Fruit fly (Drosophila melanogaster) whole organism, wandering third instar larva: ENCODE results near the gene CG7810.

Experiments
- Abd-B ChIP-seq: fragments of >200 bp; optimal IDR thresholded peaks from 2 replicates; lab custom pipeline; 2017; ENCODE audit warnings: missing biosample characterization, missing genetic modification characterization
- CG32264 ChIP-seq: fragments of 200-800 bp; sonication (Bioruptor generic); optimal IDR thresholded peaks from 2 replicates; lab custom pipeline; 2016; ENCODE audit warnings: missing biosample characterization, missing genetic modification characterization
- CG9705 ChIP-seq: fragments of 200-800 bp; sonication (Bioruptor generic); optimal IDR thresholded peaks from 2 replicates; lab custom pipeline; 2018; ENCODE audit warnings: missing biosample characterization, mild to moderate bottlenecking, missing genetic modification characterization
- CrebA ChIP-seq: fragments of 200-800 bp; sonication (Bioruptor generic); optimal IDR thresholded peaks from 2 replicates; lab custom pipeline; 2016; ENCODE audit warnings: missing biosample characterization, mild to moderate bottlenecking, missing genetic modification characterization, borderline replicate concordance
- Dfd ChIP-seq: fragments of >200 bp; optimal IDR thresholded peaks from 2 replicates; lab custom pipeline; 2017; ENCODE audit warnings: missing biosample characterization, missing genetic modification characterization
- Dif ChIP-seq: fragments of 200-275, 200-300 bp; sonication (Bioruptor generic); optimal IDR thresholded peaks from 2 replicates; lab custom pipeline; 2018; ENCODE audit warnings: missing biosample characterization, missing genetic modification characterization; ENCODE audit not compliant: partially characterized antibody
- GATAd ChIP-seq: sonication (Bioruptor generic); optimal IDR thresholded peaks from 2 replicates; lab custom pipeline; 2016; ENCODE audit warnings: missing biosample characterization, missing genetic modification characterization
- HLH106 ChIP-seq: fragments of 200-800 bp; optimal IDR thresholded peaks from 3 replicates; lab custom pipeline; 2019; ENCODE audit warnings: missing biosample characterization, mild to moderate bottlenecking, missing genetic modification characterization, moderate library complexity
- Hnf4 ChIP-seq: fragments of 200-800 bp; sonication (Bioruptor generic); optimal IDR thresholded peaks from 2 replicates; lab custom pipeline; 2016; ENCODE audit warnings: missing biosample characterization, mild to moderate bottlenecking, missing genetic modification characterization
- Hr83 ChIP-seq: fragments of 200-300 bp; sonication (Bioruptor generic); optimal IDR thresholded peaks from 2 replicates; lab custom pipeline; 2016; ENCODE audit warnings: missing biosample characterization, mild to moderate bottlenecking, missing genetic modification characterization, moderate library complexity; ENCODE audit not compliant: poor library complexity, severe bottlenecking
- Jra ChIP-seq: sonication (Bioruptor generic); optimal IDR thresholded peaks from 2 replicates; lab custom pipeline; 2016; ENCODE audit warnings: missing biosample characterization, missing genetic modification characterization
- Myc ChIP-seq: fragments of >200 bp; optimal IDR thresholded peaks from 2 replicates; lab custom pipeline; 2017
- OdsH ChIP-seq: fragments of 200-800 bp; sonication (Bioruptor generic); optimal IDR thresholded peaks from 2 replicates; lab custom pipeline; 2016; ENCODE audit warnings: missing biosample characterization, mild to moderate bottlenecking, missing genetic modification characterization
- Rel ChIP-seq, 2 experiments: fragments of 200-800 bp; sonication (Bioruptor generic) in 1 of 2; optimal IDR thresholded peaks; 2 replicates in 1 of 2; 3 replicates in 1 of 2; lab custom pipeline; 2016 to 2019; ENCODE audit warnings: mild to moderate bottlenecking in 2 of 2, missing biosample characterization in 2 of 2, missing genetic modification characterization in 2 of 2, moderate library complexity in 1 of 2
- Sp1 ChIP-seq: fragments of 200-800 bp; sonication (Bioruptor generic); optimal IDR thresholded peaks from 3 replicates; lab custom pipeline; 2019; ENCODE audit warnings: missing biosample characterization, mild to moderate bottlenecking, missing genetic modification characterization, moderate library complexity
- Vsx2 ChIP-seq: fragments of 200-300, 225-300 bp; sonication (Bioruptor generic); optimal IDR thresholded peaks from 2 replicates; lab custom pipeline; 2018; ENCODE audit warnings: missing biosample characterization, missing genetic modification characterization; ENCODE audit not compliant: partially characterized antibody
- br ChIP-seq: fragments of 200-800 bp; sonication (Bioruptor generic); optimal IDR thresholded peaks from 2 replicates; lab custom pipeline; 2016; ENCODE audit warnings: missing biosample characterization, missing genetic modification characterization
- dmrt93B ChIP-seq: fragments of 200-800 bp; sonication (Bioruptor generic); optimal IDR thresholded peaks from 2 replicates; lab custom pipeline; 2018; ENCODE audit warnings: missing biosample characterization, mild to moderate bottlenecking, missing genetic modification characterization
- dsf ChIP-seq: sonication (Bioruptor generic); optimal IDR thresholded peaks from 2 replicates; lab custom pipeline; 2016; ENCODE audit warnings: missing biosample characterization, missing genetic modification characterization, borderline replicate concordance
- foxo ChIP-seq, 2 experiments: fragments of 200-800 bp; sonication (Bioruptor generic); optimal IDR thresholded peaks; 2 replicates in 1 of 2; 3 replicates in 1 of 2; lab custom pipeline; 2016 to 2017; ENCODE audit warnings: missing biosample characterization in 2 of 2, missing genetic modification characterization in 2 of 2
- fru ChIP-seq: fragments of 200-800 bp; sonication (Bioruptor generic); optimal IDR thresholded peaks from 3 replicates; lab custom pipeline; 2016; ENCODE audit warnings: missing biosample characterization, mild to moderate bottlenecking, missing genetic modification characterization
- h ChIP-seq: fragments of 200-800 bp; sonication (Bioruptor generic); optimal IDR thresholded peaks from 3 replicates; lab custom pipeline; 2016; ENCODE audit warnings: missing biosample characterization, mild to moderate bottlenecking, missing genetic modification characterization
- jim ChIP-seq: fragments of 175-275, 200-325 bp; sonication (Bioruptor generic); optimal IDR thresholded peaks from 2 replicates; lab custom pipeline; 2016; ENCODE audit warnings: missing biosample characterization, mild to moderate bottlenecking, missing genetic modification characterization
- lola ChIP-seq: fragments of >200 bp; optimal IDR thresholded peaks from 2 replicates; lab custom pipeline; 2017; ENCODE audit warnings: missing biosample characterization, missing genetic modification characterization
- pan ChIP-seq: fragments of >200 bp; optimal IDR thresholded peaks from 2 replicates; lab custom pipeline; 2017
- psq ChIP-seq: fragments of 200-800 bp; sonication (Bioruptor generic); optimal IDR thresholded peaks from 3 replicates; lab custom pipeline; 2017; ENCODE audit warnings: missing biosample characterization, mild to moderate bottlenecking, missing genetic modification characterization, moderate library complexity
- rgr ChIP-seq: fragments of 200-800 bp; sonication (Bioruptor generic); optimal IDR thresholded peaks from 3 replicates; lab custom pipeline; 2016; ENCODE audit warnings: missing biosample characterization, mild to moderate bottlenecking, missing genetic modification characterization
- sv ChIP-seq: fragments of 200-800 bp; sonication (Bioruptor generic); optimal IDR thresholded peaks from 3 replicates; lab custom pipeline; 2016; ENCODE audit warnings: missing biosample characterization, missing genetic modification characterization
- tai ChIP-seq: sonication (Bioruptor generic); optimal IDR thresholded peaks from 2 replicates; lab custom pipeline; 2016; ENCODE audit warnings: missing biosample characterization, missing genetic modification characterization
- usp ChIP-seq: fragments of >200 bp; optimal IDR thresholded peaks from 2 replicates; lab custom pipeline; 2017; ENCODE audit warnings: missing biosample characterization, missing genetic modification characterization
- woc ChIP-seq: sonication (Bioruptor generic); optimal IDR thresholded peaks from 2 replicates; lab custom pipeline; 2016; ENCODE audit warnings: missing biosample characterization, mild to moderate bottlenecking, missing genetic modification characterization

Gene CG7810

DNA sequence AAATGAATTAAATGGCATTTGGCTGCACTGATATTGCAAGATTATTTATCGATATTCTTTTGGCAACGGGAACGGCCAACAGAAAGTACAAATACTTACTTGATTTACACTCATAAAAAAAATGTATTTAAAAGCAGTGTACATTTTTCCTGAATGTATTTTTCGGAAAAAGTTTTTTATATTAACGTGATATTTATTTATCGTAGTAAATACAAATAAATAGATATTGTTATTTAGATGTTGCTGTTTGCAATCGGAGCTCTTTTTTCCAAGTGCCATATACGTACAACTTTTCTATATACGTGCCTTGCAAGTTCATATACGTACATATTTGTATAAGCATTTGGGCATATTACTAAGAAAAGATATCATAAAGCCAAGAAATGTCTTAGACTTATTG lies 40.3 kb upstream of the CG7810 start:
- no peak for TF ChIP-seq Hnf4 (GFP tag; lab: Kevin White, UChicago)
- TF ChIP-seq dsf (GFP tag; lab: Kevin White, UChicago): no peak
- peak; percentile 29 for TF ChIP-seq fru
- TF ChIP-seq lola (GFP tag; lab: Kevin White, UChicago): no peak
- peak; percentile 36 for TF ChIP-seq psq
- TF ChIP-seq CrebA: no peak
- no peak for TF ChIP-seq jim (GFP tag; lab: Kevin White, UChicago)
- no peak for TF ChIP-seq Abd-B (GFP tag; lab: Kevin White, UChicago)
- TF ChIP-seq h (GFP tag; lab: Kevin White, UChicago): peak; percentile 65
- TF ChIP-seq sv (GFP tag; lab: Kevin White, UChicago): no peak
- TF ChIP-seq rgr (GFP tag; lab: Kevin White, UChicago): peak; percentile 44
- TF ChIP-seq usp: no peak
- TF ChIP-seq Vsx2 (GFP tag; lab: Kevin White, UChicago): no peak
- TF ChIP-seq tai: no peak
- no peak for TF ChIP-seq Jra (GFP tag; lab: Kevin White, UChicago)
- peak; percentile 5 for TF ChIP-seq dmrt93B (GFP tag; lab: Kevin White, UChicago)
- TF ChIP-seq foxo (GFP tag; optimal IDR thresholded peaks at IDR 0.05; lab: Kevin White, UChicago): peak in 1 of 2 experiments; percentile 71
- peak; percentile 26 for TF ChIP-seq OdsH (GFP tag; lab: Kevin White, UChicago)
- no peak for TF ChIP-seq Hr83 (GFP tag; lab: Kevin White, UChicago)
- TF ChIP-seq HLH106 (tag; lab: Kevin White, UChicago): peak; percentile 60
- no peak for TF ChIP-seq Sp1 (GFP tag; lab: Kevin White, UChicago)

- TF ChIP-seq Hr83 (GFP tag; lab: Kevin White, UChicago) (peak; percentile 62), CG32264 (GFP tag; lab: Kevin White, UChicago) (no peak), CrebA (peak; percentile 11), GATAd (GFP tag; lab: Kevin White, UChicago) (no peak), OdsH (GFP tag; lab: Kevin White, UChicago) (peak; percentile 37), br (GFP tag; lab: Kevin White, UChicago) (no peak), Sp1 (GFP tag; lab: Kevin White, UChicago) (no peak), jim (GFP tag; lab: Kevin White, UChicago) (no peak), fru (no peak), tai (peak; percentile 15), CG9705 (GFP tag; lab: Kevin White, UChicago) (no peak), rgr (GFP tag; lab: Kevin White, UChicago) (peak; percentile 59), Rel (GFP tag; optimal IDR thresholded peaks at IDR 0.05; lab: Kevin White, UChicago) (no peak), Rel (tag; optimal IDR thresholded peaks at IDR 0.05; lab: Kevin White, UChicago) (peak; percentile 64), HLH106 (tag; lab: Kevin White, UChicago) (no peak), foxo (GFP tag; optimal IDR thresholded peaks at IDR 0.05; lab: Kevin White, UChicago) (peak in 1 of 2 experiments; percentile 9), h (GFP tag; lab: Kevin White, UChicago) (peak; percentile 18)
Measured at dm6 chr2L:8350560-8351171, 39.7 kb upstream of the CG7810 start.

dm6 chr2L:8346260-8346659 lies 35.3 kb upstream of the CG7810 start, which contains the start of gene CG7778:
Gene CG7778, plus strand, starts transcription at chr2L:8346620.
- TF ChIP-seq Dif (GFP tag; lab: Kevin White, UChicago) (peak; percentile 26), Myc (lab: Kevin White, UChicago) (no peak)

DNA sequence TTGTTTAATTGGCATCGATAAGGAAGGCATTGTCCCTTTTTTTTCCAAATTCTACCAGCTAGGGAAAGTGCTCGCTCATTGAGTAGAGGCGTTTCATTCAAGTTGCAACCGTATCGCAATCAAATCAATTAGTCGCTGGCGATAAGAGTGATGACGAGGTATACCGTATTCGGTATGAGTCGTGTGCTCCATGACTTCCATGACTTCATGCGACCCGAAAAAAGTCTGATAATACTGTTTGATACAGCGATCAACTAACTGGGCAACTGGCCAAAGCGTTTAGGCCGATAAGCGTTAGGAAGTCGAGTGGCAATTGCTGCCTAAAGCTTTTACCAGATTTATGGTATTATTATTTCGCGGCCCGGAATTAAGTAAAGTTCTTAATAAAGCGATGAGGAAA lies 33.5 kb upstream of the CG7810 start:
- TF ChIP-seq Dif (GFP tag; lab: Kevin White, UChicago) (no peak), foxo (GFP tag; optimal IDR thresholded peaks at IDR 0.05; lab: Kevin White, UChicago) (no peak), Myc (lab: Kevin White, UChicago) (no peak), h (GFP tag; lab: Kevin White, UChicago) (peak; percentile 63), Rel (GFP tag; optimal IDR thresholded peaks at IDR 0.05; lab: Kevin White, UChicago) (no peak), Rel (tag; optimal IDR thresholded peaks at IDR 0.05; lab: Kevin White, UChicago) (peak; percentile 20), Hr83 (GFP tag; lab: Kevin White, UChicago) (no peak), usp (no peak), lola (GFP tag; lab: Kevin White, UChicago) (no peak), woc (GFP tag; lab: Kevin White, UChicago) (no peak), Hnf4 (GFP tag; lab: Kevin White, UChicago) (no peak), psq (no peak), OdsH (GFP tag; lab: Kevin White, UChicago) (no peak), br (GFP tag; lab: Kevin White, UChicago) (no peak), pan (lab: Kevin White, UChicago) (no peak), tai (no peak), Dfd (no peak), dsf (GFP tag; lab: Kevin White, UChicago) (no peak), CrebA (no peak)
- TF ChIP-seq, all 38 proteins: peak for 2
